Worm (Caenorhabditis elegans) whole organism, late embryonic: ENCODE data around the gene srm-4.

Experiments used
- C38D4.7 ChIP-seq: fragments of 200-800 bp; sonication (Bioruptor generic); optimal IDR thresholded peaks from 2 replicates; lab custom pipeline; 2018; ENCODE audit warnings: mild to moderate bottlenecking, missing genetic modification characterization, moderate library complexity, missing compliant biosample characterization
- F13H6.1 ChIP-seq: sonication (generic microtip); optimal IDR thresholded peaks from 2 replicates; lab custom pipeline; 2016; ENCODE audit warnings: missing genetic modification characterization, missing compliant biosample characterization
- K02D7.2 ChIP-seq: sonication (generic microtip); optimal IDR thresholded peaks from 2 replicates; lab custom pipeline; 2017; ENCODE audit warnings: mild to moderate bottlenecking, missing genetic modification characterization, missing compliant biosample characterization
- Y22D7AL.16 ChIP-seq: sonication (generic microtip); optimal IDR thresholded peaks from 2 replicates; lab custom pipeline; 2016; ENCODE audit warnings: missing genetic modification characterization, missing compliant biosample characterization
- ama-1 ChIP-seq: fragments of 150-350 bp; optimal IDR thresholded peaks from 2 replicates; lab custom pipeline; 2014
- ceh-18 ChIP-seq: sonication (generic microtip); optimal IDR thresholded peaks from 2 replicates; lab custom pipeline; 2016; ENCODE audit warnings: missing genetic modification characterization, missing compliant biosample characterization
- ceh-2 ChIP-seq: sonication (generic microtip); optimal IDR thresholded peaks from 2 replicates; lab custom pipeline; 2016; ENCODE audit warnings: missing genotype, missing genetic modification characterization, missing compliant biosample characterization
- ceh-22 ChIP-seq: sonication (generic microtip); optimal IDR thresholded peaks from 2 replicates; lab custom pipeline; 2017; ENCODE audit warnings: missing biosample characterization, missing genetic modification characterization
- ceh-30 ChIP-seq: fragments of 150-350 bp; optimal IDR thresholded peaks from 2 replicates; lab custom pipeline; 2014; ENCODE audit warnings: missing biosample characterization, missing genetic modification characterization
- ceh-31 ChIP-seq: sonication (generic microtip); optimal IDR thresholded peaks from 2 replicates; lab custom pipeline; 2016; ENCODE audit warnings: missing genetic modification characterization, missing compliant biosample characterization
- ceh-34 ChIP-seq: sonication (generic microtip); optimal IDR thresholded peaks from 2 replicates; lab custom pipeline; 2016; ENCODE audit warnings: mild to moderate bottlenecking, missing genetic modification characterization, missing compliant biosample characterization
- ceh-45 ChIP-seq: fragments of 200-800 bp; sonication (Bioruptor generic); IDR thresholded peaks from 2 replicates; pipeline ENCODE4 v1.3.6; 2022; ENCODE audit warnings: missing genetic modification reagents, missing genetic modification characterization, missing compliant biosample characterization
- ceh-48 ChIP-seq: sonication (generic microtip); optimal IDR thresholded peaks from 2 replicates; lab custom pipeline; 2016; ENCODE audit warnings: missing genetic modification characterization, inconsistent platforms, missing compliant biosample characterization
- ceh-9 ChIP-seq: sonication (generic microtip); optimal IDR thresholded peaks from 2 replicates; lab custom pipeline; 2016; ENCODE audit warnings: mild to moderate bottlenecking, missing genetic modification characterization, inconsistent platforms, missing compliant biosample characterization
- che-1 ChIP-seq: sonication (generic microtip); optimal IDR thresholded peaks from 2 replicates; lab custom pipeline; 2016; ENCODE audit warnings: mild to moderate bottlenecking, missing genetic modification characterization, missing compliant biosample characterization
- dve-1 ChIP-seq: sonication (generic microtip); optimal IDR thresholded peaks from 2 replicates; lab custom pipeline; 2017; ENCODE audit warnings: antibody characterized with exemption, mild to moderate bottlenecking, missing genetic modification characterization, missing compliant biosample characterization
- eyg-1 ChIP-seq: sonication (generic microtip); optimal IDR thresholded peaks from 2 replicates; lab custom pipeline; 2016; ENCODE audit warnings: missing genotype, missing genetic modification characterization, missing compliant biosample characterization
- fkh-10 ChIP-seq: fragments of 150-350 bp; optimal IDR thresholded peaks from 2 replicates; lab custom pipeline; 2014; ENCODE audit warnings: missing biosample characterization, missing genetic modification reagents, missing genetic modification characterization
- fkh-6 ChIP-seq: sonication (generic microtip); optimal IDR thresholded peaks from 2 replicates; lab custom pipeline; 2016; ENCODE audit warnings: missing genetic modification characterization, missing compliant biosample characterization
- hlh-15 ChIP-seq: sonication (generic microtip); optimal IDR thresholded peaks from 2 replicates; lab custom pipeline; 2016; ENCODE audit warnings: missing genetic modification characterization, missing compliant biosample characterization
- hlh-6 ChIP-seq: sonication (generic microtip); optimal IDR thresholded peaks from 2 replicates; lab custom pipeline; 2016; ENCODE audit warnings: missing genotype, missing genetic modification characterization, missing compliant biosample characterization
- hlh-8 ChIP-seq: sonication (generic microtip); optimal IDR thresholded peaks from 2 replicates; lab custom pipeline; 2016; ENCODE audit warnings: missing genotype, missing genetic modification characterization, missing compliant biosample characterization
- madf-2 ChIP-seq: sonication (generic microtip); optimal IDR thresholded peaks from 2 replicates; lab custom pipeline; 2017; ENCODE audit warnings: missing genetic modification characterization, missing compliant biosample characterization
- mec-3 ChIP-seq: sonication (generic microtip); optimal IDR thresholded peaks from 2 replicates; lab custom pipeline; 2016; ENCODE audit warnings: borderline replicate concordance, missing genetic modification characterization, missing compliant biosample characterization
- nfya-1 ChIP-seq: sonication (generic microtip); optimal IDR thresholded peaks from 2 replicates; lab custom pipeline; 2017; ENCODE audit warnings: missing genetic modification characterization, mild to moderate bottlenecking, missing compliant biosample characterization, antibody characterized with exemption, moderate library complexity
- nhr-11 ChIP-seq: fragments of 150-350 bp; optimal IDR thresholded peaks from 2 replicates; lab custom pipeline; 2014; ENCODE audit warnings: missing biosample characterization, missing genetic modification characterization
- npax-4 ChIP-seq: sonication (generic microtip); optimal IDR thresholded peaks from 2 replicates; lab custom pipeline; 2016; ENCODE audit warnings: missing genetic modification characterization, missing compliant biosample characterization
- pha-2 ChIP-seq: sonication (generic microtip); optimal IDR thresholded peaks from 2 replicates; lab custom pipeline; 2017; ENCODE audit warnings: mild to moderate bottlenecking, missing genetic modification characterization, missing compliant biosample characterization
- pha-4 ChIP-seq: fragments of 150-350 bp; optimal IDR thresholded peaks from 2 replicates; lab custom pipeline; 2018; ENCODE audit warnings: missing biosample characterization, missing genetic modification reagents, missing genetic modification characterization
- pros-1 ChIP-seq: fragments of 150-350 bp; optimal IDR thresholded peaks from 2 replicates; lab custom pipeline; 2014; ENCODE audit warnings: missing biosample characterization, missing genetic modification reagents, missing genetic modification characterization
- ref-2 ChIP-seq: sonication (generic microtip); optimal IDR thresholded peaks from 2 replicates; lab custom pipeline; 2016; ENCODE audit warnings: missing genetic modification characterization, missing compliant biosample characterization
- rnt-1 ChIP-seq: sonication (generic microtip); optimal IDR thresholded peaks from 2 replicates; lab custom pipeline; 2016; ENCODE audit warnings: missing genetic modification characterization, missing compliant biosample characterization
- sox-2 ChIP-seq: fragments of 200-800 bp; sonication (Bioruptor generic); IDR thresholded peaks from 2 replicates; pipeline ENCODE4 v1.3.6; 2022; ENCODE audit warnings: missing genetic modification reagents, missing genetic modification characterization, missing compliant biosample characterization
- tbx-2 ChIP-seq: sonication (generic microtip); optimal IDR thresholded peaks from 2 replicates; lab custom pipeline; 2016; ENCODE audit warnings: missing genetic modification characterization, missing compliant biosample characterization
- ttx-3 ChIP-seq: sonication (generic microtip); optimal IDR thresholded peaks from 2 replicates; lab custom pipeline; 2016; ENCODE audit warnings: missing genetic modification reagents, missing genetic modification characterization, missing compliant biosample characterization
- unc-42 ChIP-seq: sonication (generic microtip); optimal IDR thresholded peaks from 2 replicates; lab custom pipeline; 2016; ENCODE audit warnings: missing genotype, missing genetic modification characterization, missing compliant biosample characterization
- unc-55 ChIP-seq: sonication (generic microtip); optimal IDR thresholded peaks from 2 replicates; lab custom pipeline; 2017; ENCODE audit warnings: missing biosample characterization, missing genetic modification reagents, missing genetic modification characterization
- zip-5 ChIP-seq: sonication (generic microtip); optimal IDR thresholded peaks from 2 replicates; lab custom pipeline; 2016; ENCODE audit warnings: missing genetic modification characterization, missing compliant biosample characterization

The srm-4 gene

ce11 chrV:14350949-14351348, 17.7 kb downstream of the srm-4 start (continued):
- TF ChIP-seq ceh-9 (tag; lab: Kevin White, UChicago) (no peak), madf-2 (peak; percentile 0)

ce11 chrV:14351629-14352028, 18.4 kb downstream of the srm-4 start, which contains the start of gene vha-13:
Gene vha-13 (plus strand): TSS chrV:14351709.
- TF ChIP-seq K02D7.2, result no peak
- no peak for TF ChIP-seq F13H6.1
- TF ChIP-seq rnt-1, result no peak
- TF ChIP-seq ceh-45 (GFP tag; lab: Robert Waterston, UW), result no peak

ce11 chrV:14352032-14352431, 18.8 kb downstream of the srm-4 start:
- TF ChIP-seq Y22D7AL.16, result no peak
- TF ChIP-seq nhr-11 (tag; lab: Kevin White, UChicago), result no peak
- no peak for TF ChIP-seq C38D4.7 (GFP tag; lab: Kevin White, UChicago)
- no peak for TF ChIP-seq fkh-6
- TF ChIP-seq hlh-15 (tag; lab: Kevin White, UChicago), result no peak
- TF ChIP-seq hlh-6 (tag; lab: Kevin White, UChicago), result no peak
- TF ChIP-seq unc-55 (GFP tag; lab: Kevin White, UChicago), result no peak
- TF ChIP-seq mec-3 (tag; lab: Kevin White, UChicago), result no peak
- no peak for TF ChIP-seq fkh-10 (GFP tag; lab: Kevin White, UChicago)
- TF ChIP-seq ceh-2 (tag; lab: Kevin White, UChicago), result no peak
- TF ChIP-seq sox-2 (GFP tag; lab: Robert Waterston, UW), result no peak
- TF ChIP-seq ref-2 (tag; lab: Kevin White, UChicago), result no peak
- TF ChIP-seq npax-4 (tag; lab: Kevin White, UChicago), result no peak
- TF ChIP-seq pha-4 (tag; lab: Kevin White, UChicago), result no peak
- TF ChIP-seq, all 69 proteins: peak for 0

- no peak for TF ChIP-seq ref-2 (tag; lab: Kevin White, UChicago)
- TF ChIP-seq che-1 (tag; lab: Kevin White, UChicago), result no peak
- TF ChIP-seq hlh-6 (tag; lab: Kevin White, UChicago), result no peak
- TF ChIP-seq zip-5 (tag; lab: Kevin White, UChicago), result no peak
- no peak for TF ChIP-seq pros-1 (tag; lab: Kevin White, UChicago)
- no peak for TF ChIP-seq pha-2 (tag; lab: Kevin White, UChicago)
- TF ChIP-seq ceh-45 (GFP tag; lab: Robert Waterston, UW), result no peak
- TF ChIP-seq ceh-22 (tag; lab: Kevin White, UChicago), result no peak
- TF ChIP-seq ama-1 (lab: Kevin White, UChicago), result peak; percentile 52
Measured at ce11 chrV:14354258-14354877, 21.2 kb downstream of the srm-4 start, which contains the start of gene Y49A3A.3. Gene Y49A3A.3 (plus strand): TSS chrV:14354410.

ce11 chrV:14355738-14356368, 22.6 kb downstream of the srm-4 start, which contains the start of gene cyn-1:
Gene cyn-1 (plus strand): TSS chrV:14356076.
- TF ChIP-seq dve-1 (tag; lab: Kevin White, UChicago) (peak; percentile 10), tbx-2 (tag; lab: Kevin White, UChicago) (peak; percentile 25), ceh-31 (tag; lab: Kevin White, UChicago) (peak; percentile 52), ttx-3 (no peak), nfya-1 (peak; percentile 81), ceh-30 (tag; lab: Kevin White, UChicago) (no peak), ceh-48 (tag; lab: Kevin White, UChicago) (peak; percentile 28), eyg-1 (tag; lab: Kevin White, UChicago) (no peak), unc-42 (peak; percentile 51), ceh-34 (peak; percentile 35), hlh-8 (tag; lab: Kevin White, UChicago) (no peak), rnt-1 (no peak), ceh-18 (tag; lab: Kevin White, UChicago) (peak; percentile 33), ref-2 (tag; lab: Kevin White, UChicago) (no peak)
